Fruit fly (Drosophila melanogaster): ENCODE measurements around the gene CG12531.

Gene CG12531

DNA sequence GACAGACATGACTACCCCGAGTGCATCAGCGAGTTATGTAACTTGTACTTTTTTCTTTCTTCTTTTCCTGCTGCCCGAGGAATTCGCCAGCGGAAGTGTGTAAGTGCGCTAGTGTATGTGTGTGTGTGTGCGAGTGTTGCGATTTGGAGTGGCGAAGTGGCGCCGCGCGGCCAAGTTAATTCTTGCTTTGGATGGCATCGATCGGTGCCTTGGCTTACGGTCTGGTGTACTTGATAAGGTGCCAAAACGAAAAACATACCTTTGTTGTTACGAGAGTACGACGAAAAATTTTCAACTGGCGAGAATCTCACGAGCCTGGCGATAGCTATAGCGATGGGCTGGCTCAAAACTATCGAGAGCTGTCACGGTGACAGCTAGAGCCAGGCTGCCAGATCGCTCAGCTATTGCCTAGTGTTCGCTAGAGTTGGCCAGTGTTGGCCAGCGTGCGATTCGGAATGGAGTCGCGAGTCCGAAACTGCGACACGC, 25.3 kb downstream of the CG12531 start, which contains the start of the genes CG18809, COX6B, CG33932 and Rpp20 (continued):
- TF ChIP-seq Mrtf (GFP tag; IDR thresholded peaks at IDR 0.05), result 0 out of 3 replicates have a peak, but pooled peaks have one; percentile 45
- no peak for TF ChIP-seq Six4 (GFP tag; optimal IDR thresholded peaks at IDR 0.05)
- TF ChIP-seq CG11398 (GFP tag; optimal IDR thresholded peaks at IDR 0.05), result peak; percentile 59
- peak; percentile 95 for TF ChIP-seq CG12155 (GFP tag; optimal IDR thresholded peaks at IDR 0.05)
- peak; percentile 14 for TF ChIP-seq HLHmδ (GFP tag; optimal IDR thresholded peaks at IDR 0.05)
- TF ChIP-seq CG11456 (GFP tag; IDR thresholded peaks at IDR 0.05), result peak; percentile 75; the same call in 1 of the 3 replicates
- peak; percentile 81 for TF ChIP-seq CG13894 (tag; optimal IDR thresholded peaks at IDR 0.05)
- no peak for TF ChIP-seq Lim3 (GFP tag; IDR thresholded peaks at IDR 0.05)
- TF ChIP-seq nmo (GFP tag; optimal IDR thresholded peaks at IDR 0.05), result peak; percentile 71
- peak; percentile 97 for TF ChIP-seq MESR4 (GFP tag; optimal IDR thresholded peaks at IDR 0.05)
- peak; percentile 83 for TF ChIP-seq sna (GFP tag; IDR thresholded peaks at IDR 0.05; ENCODE audit: partially characterized antibody)
- TF ChIP-seq p53 (GFP tag; optimal IDR thresholded peaks at IDR 0.05), result peak; percentile 71
- TF ChIP-seq lilli (GFP tag; optimal IDR thresholded peaks at IDR 0.05), result peak; percentile 77
- peak; percentile 80 for TF ChIP-seq CG34422 (GFP tag; IDR thresholded peaks at IDR 0.05)
- peak; percentile 74 for TF ChIP-seq Xbp1 (GFP tag; optimal IDR thresholded peaks at IDR 0.05)
- TF ChIP-seq CG17912 (GFP tag; optimal IDR thresholded peaks at IDR 0.05), result peak; percentile 52
- peak; percentile 38 for TF ChIP-seq CG12219 (GFP tag; optimal IDR thresholded peaks at IDR 0.05)
- TF ChIP-seq CG15601 (tag; optimal IDR thresholded peaks at IDR 0.05), result peak; percentile 57
- peak; percentile 74 for TF ChIP-seq bcd (GFP tag; optimal IDR thresholded peaks at IDR 0.05)
- peak; percentile 72 for TF ChIP-seq Mad (GFP tag; optimal IDR thresholded peaks at IDR 0.05)
- TF ChIP-seq CG30403 (GFP tag; optimal IDR thresholded peaks at IDR 0.05), result peak; percentile 61
- TF ChIP-seq Atf-2 (GFP tag; optimal IDR thresholded peaks at IDR 0.05), result peak; percentile 27
- peak; percentile 10 for TF ChIP-seq Neu2 (GFP tag; optimal IDR thresholded peaks at IDR 0.05; ENCODE audit: borderline replicate concordance)
- TF ChIP-seq CG1647 (GFP tag; optimal IDR thresholded peaks at IDR 0.05), result peak; percentile 63
- peak; percentile 71 for TF ChIP-seq Max (GFP tag; optimal IDR thresholded peaks at IDR 0.05)
- peak; percentile 59 for TF ChIP-seq CG13775 (GFP tag; optimal IDR thresholded peaks at IDR 0.05)
- TF ChIP-seq Myb (GFP tag; optimal IDR thresholded peaks at IDR 0.05), result peak; percentile 78
- peak; percentile 61 for TF ChIP-seq ranshi (GFP tag; IDR thresholded peaks at IDR 0.05)
- peak; percentile 88 for TF ChIP-seq CHES-1-like (GFP tag; optimal IDR thresholded peaks at IDR 0.05)
- TF ChIP-seq CG6272 (GFP tag; IDR thresholded peaks at IDR 0.05), result peak; percentile 65
- peak; percentile 2 for TF ChIP-seq CG12236 (GFP tag; optimal IDR thresholded peaks at IDR 0.05)
- TF ChIP-seq Sox102F (GFP tag; optimal IDR thresholded peaks at IDR 0.05), result no peak
- TF ChIP-seq tx (GFP tag; optimal IDR thresholded peaks at IDR 0.05), result peak; percentile 62
- TF ChIP-seq Dip3 (GFP tag; optimal IDR thresholded peaks at IDR 0.05), result peak; percentile 76
- TF ChIP-seq ash1 (GFP tag; optimal IDR thresholded peaks at IDR 0.05), result no peak
- TF ChIP-seq pnt (GFP tag; optimal IDR thresholded peaks at IDR 0.05), result peak; percentile 33
- peak; percentile 31 for TF ChIP-seq unpg (GFP tag; optimal IDR thresholded peaks at IDR 0.05)
- TF ChIP-seq CG13296 (GFP tag; optimal IDR thresholded peaks at IDR 0.05), result peak; percentile 49
- peak; percentile 70 for TF ChIP-seq CG18619 (GFP tag; optimal IDR thresholded peaks at IDR 0.05)
- TF ChIP-seq CG8944 (GFP tag; optimal IDR thresholded peaks at IDR 0.05), result peak; percentile 62
- TF ChIP-seq Trl (optimal IDR thresholded peaks at IDR 0.05), result no peak
- TF ChIP-seq Trl (GFP tag; optimal IDR thresholded peaks at IDR 0.05), result peak; percentile 83
- peak; percentile 63 for TF ChIP-seq al (GFP tag; IDR thresholded peaks at IDR 0.05)
- peak; percentile 91 for TF ChIP-seq sens (GFP tag)
- peak; percentile 20; the same call in 1 of the 3 replicates for TF ChIP-seq CG17361 (GFP tag; IDR thresholded peaks at IDR 0.05)
- peak; percentile 87 for TF ChIP-seq zfh2 (GFP tag; optimal IDR thresholded peaks at IDR 0.05)
- peak; percentile 17 for TF ChIP-seq CG18011 (GFP tag; optimal IDR thresholded peaks at IDR 0.05)
- peak; percentile 28 for TF ChIP-seq pb (GFP tag; optimal IDR thresholded peaks at IDR 0.05)
- peak; percentile 63 for TF ChIP-seq Sin3A (optimal IDR thresholded peaks at IDR 0.05)
- TF ChIP-seq knrl (GFP tag; IDR thresholded peaks at IDR 0.05; ENCODE audit: partially characterized antibody), result peak; percentile 96
- peak; percentile 66 for TF ChIP-seq bab2 (GFP tag; optimal IDR thresholded peaks at IDR 0.05)
- no peak for TF ChIP-seq CG3726 (GFP tag; IDR thresholded peaks at IDR 0.05)
